Fruit fly (Drosophila melanogaster) ovary, adult (tissue): ENCODE data around the gene ppk30.

ENCODE experiments used
- CG17801 ChIP-seq: fragments of 200-800 bp; optimal IDR thresholded peaks from 2 replicates; lab custom pipeline; 2019; ENCODE audit warnings: missing biosample characterization, mild to moderate bottlenecking, missing genetic modification characterization, moderate library complexity; ENCODE audit not compliant: partially characterized antibody

Gene ppk30

dm6 chr3R:29690539-29690852, 21.5 kb downstream of the ppk30 start:
- no peak for TF ChIP-seq CG17801 (GFP tag; lab: Kevin White, UChicago)

dm6 chr3R:29690960-29691527, 22.1 kb downstream of the ppk30 start:
- no peak for TF ChIP-seq CG17801 (GFP tag; lab: Kevin White, UChicago)

- no peak for TF ChIP-seq CG17801 (GFP tag; lab: Kevin White, UChicago)
Observed at dm6 chr3R:29692009-29692641, 23.2 kb downstream of the ppk30 start, which contains the start of gene dmrt99B. Gene dmrt99B (plus strand): TSS chr3R:29692591.

dm6 chr3R:29695744-29696143, 26.8 kb downstream of the ppk30 start:
- TF ChIP-seq CG17801 (GFP tag; lab: Kevin White, UChicago) = no peak

dm6 chr3R:29696359-29696758, 27.4 kb downstream of the ppk30 start:
- no peak for TF ChIP-seq CG17801 (GFP tag; lab: Kevin White, UChicago)

dm6 chr3R:29697841-29698240, 28.9 kb downstream of the ppk30 start:
- TF ChIP-seq CG17801 (GFP tag; lab: Kevin White, UChicago) = no peak

DNA sequence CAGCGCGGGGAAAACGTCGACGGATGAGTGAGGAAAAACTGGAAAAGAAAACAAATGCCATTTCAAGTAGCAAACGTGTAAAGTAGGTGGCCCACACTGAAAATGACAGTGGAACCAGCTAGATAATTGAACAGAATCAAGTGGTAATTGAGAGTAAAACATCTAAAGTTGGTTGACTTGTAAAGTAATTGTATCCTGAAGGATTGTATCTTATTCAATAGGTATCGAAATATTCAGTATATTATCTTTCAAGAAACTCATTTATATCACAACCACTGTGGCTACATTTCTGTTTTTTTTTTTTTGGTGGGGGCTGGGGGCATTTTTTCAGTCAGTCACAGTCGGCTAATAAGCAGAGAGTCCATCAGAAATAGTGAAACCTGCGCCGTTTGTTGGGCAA, 30.3 kb downstream of the ppk30 start:
- TF ChIP-seq CG17801 (GFP tag; lab: Kevin White, UChicago) = no peak

DNA sequence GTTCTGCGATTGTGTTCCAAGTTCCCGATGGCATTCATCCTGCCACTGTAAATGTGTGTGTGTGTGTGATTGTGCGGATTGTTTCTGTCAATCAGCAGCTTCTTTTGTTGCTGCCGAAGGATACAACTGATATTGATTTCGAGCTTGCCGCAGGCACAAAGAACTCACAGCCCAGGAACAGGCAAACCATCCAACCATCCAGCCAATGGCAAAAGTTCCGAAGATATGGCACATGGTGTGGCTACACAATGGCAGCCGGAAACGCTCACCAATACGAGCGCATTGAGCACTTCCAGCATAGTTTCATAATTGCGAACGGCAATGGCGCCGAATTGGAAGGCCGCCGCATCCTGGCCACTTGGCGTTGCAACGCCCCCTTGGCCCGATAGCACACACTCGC, 32.8 kb downstream of the ppk30 start:
- TF ChIP-seq CG17801 (GFP tag; lab: Kevin White, UChicago) = no peak

DNA sequence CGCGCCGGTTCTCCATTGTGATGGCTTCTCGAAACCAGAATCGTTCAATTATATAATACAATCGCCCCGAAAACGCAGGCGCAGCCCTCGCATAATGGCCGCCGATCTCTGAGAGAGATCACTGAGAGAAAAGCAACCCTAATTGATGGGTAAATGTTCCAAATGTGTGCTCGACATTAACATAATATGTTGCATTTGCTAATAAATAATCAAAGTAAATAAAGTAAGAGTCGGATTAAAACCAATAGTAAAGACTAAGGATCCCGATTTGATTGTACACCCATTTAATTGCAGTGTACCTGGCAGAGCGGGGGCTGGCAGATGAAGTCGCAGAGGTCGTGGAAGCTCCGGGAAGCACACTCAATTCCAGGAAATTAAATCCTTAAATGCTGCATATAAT, 35.6 kb downstream of the ppk30 start:
- TF ChIP-seq CG17801 (GFP tag; lab: Kevin White, UChicago) = no peak

dm6 chr3R:29705789-29706303, 36.9 kb downstream of the ppk30 start:
- no peak for TF ChIP-seq CG17801 (GFP tag; lab: Kevin White, UChicago)

DNA sequence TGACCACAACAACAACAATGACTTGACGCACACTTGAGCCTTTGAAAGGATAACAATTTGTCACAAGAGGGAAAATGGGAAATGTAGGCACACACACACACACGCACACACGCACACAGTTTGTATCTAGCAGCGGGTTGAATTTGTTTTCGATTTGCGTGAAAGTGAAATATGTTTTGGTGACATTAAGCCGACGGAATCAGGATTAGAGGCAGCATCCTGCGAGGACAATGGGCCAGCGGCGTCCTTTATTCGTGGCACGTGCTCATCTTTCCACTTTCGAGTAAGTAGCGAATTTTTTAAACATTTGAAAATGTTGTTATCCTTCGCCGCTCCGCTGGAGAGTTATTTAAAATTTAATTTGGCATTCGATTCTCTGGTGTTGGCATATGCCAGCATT, 38.3 kb downstream of the ppk30 start:
- TF ChIP-seq CG17801 (GFP tag; lab: Kevin White, UChicago) = no peak

DNA sequence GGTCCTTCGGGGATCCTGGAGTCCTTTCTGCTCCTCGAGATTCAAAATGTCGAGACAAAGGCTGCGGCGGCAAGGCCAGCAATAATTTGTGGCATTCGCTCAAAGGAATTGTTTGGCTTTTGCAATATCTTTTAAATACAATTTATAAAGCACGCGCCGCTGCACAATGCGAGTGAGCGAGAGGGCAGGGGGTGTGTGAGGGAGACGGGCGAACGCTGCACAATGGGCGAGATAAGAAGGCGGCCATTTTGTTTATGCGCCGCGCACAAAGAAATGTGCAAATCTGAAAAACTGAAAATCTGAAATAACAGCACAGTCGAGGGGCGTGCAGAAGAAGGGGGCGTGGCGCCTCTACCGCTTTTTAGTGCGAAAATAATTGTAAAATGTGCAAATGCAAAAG, 39.4 kb downstream of the ppk30 start:
- TF ChIP-seq CG17801 (GFP tag; lab: Kevin White, UChicago) = no peak

DNA sequence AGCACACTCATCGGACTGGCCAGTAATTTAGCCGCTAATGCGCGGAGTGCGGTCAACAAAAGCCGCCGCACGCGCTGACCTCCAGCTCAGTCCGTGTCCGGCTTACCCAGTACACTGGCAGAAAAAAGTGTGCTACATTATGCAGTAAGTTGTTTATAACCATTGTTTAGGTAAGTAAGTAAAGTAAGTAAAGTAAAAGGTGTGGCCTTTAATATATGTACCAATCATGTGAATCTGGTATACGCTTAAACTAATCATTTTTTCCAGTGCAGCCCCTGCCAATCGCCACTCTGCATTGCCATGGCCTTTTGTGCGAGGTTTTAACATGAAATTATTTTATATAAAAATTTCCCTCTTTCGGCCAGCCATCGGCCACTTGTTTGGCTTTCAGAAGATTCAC, 42.5 kb downstream of the ppk30 start:
- TF ChIP-seq CG17801 (GFP tag; lab: Kevin White, UChicago) = no peak

- no peak for TF ChIP-seq CG17801 (GFP tag; lab: Kevin White, UChicago)
Observed at dm6 chr3R:29714314-29714713, 45.4 kb downstream of the ppk30 start, which contains the start of gene Obp99d. Gene Obp99d (plus strand): TSS chr3R:29714505.

DNA sequence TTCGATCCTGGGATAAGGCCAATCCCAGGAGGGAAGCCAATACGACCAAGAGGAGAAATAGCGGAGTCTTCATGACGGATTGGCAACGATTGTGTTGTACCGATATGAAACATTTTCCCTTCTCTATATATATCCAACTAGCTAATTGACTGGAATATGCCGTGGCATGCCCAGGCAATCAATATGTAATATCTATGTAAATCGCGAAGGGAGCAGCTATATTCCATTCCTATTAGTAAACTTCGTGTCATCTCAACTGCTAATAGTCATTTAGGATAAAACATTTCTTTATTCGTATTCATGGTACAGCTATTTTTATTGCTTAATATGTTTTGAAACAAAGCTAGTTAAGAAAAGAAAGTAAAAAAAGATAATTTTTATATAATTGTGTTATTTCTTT, 46.3 kb downstream of the ppk30 start, which contains the start of gene Dup99B:
Gene Dup99B (minus strand): TSS at position 101 of the 400 bp plus-strand sequence.
- no peak for TF ChIP-seq CG17801 (GFP tag; lab: Kevin White, UChicago)
